Worm (Caenorhabditis elegans) whole organism, L1 larva: ENCODE data around the gene sel-11.
A peak's percentile ranks its signal among the peaks of the same experiment; 100 is the strongest.

Experiments
- C34B4.2 ChIP-seq: sonication (generic microtip); optimal IDR thresholded peaks from 2 replicates; lab custom pipeline; 2017; ENCODE audit warnings: mild to moderate bottlenecking, missing genetic modification characterization, missing compliant biosample characterization
- F16B12.6 ChIP-seq: fragments of 150-350 bp; optimal IDR thresholded peaks from 2 replicates; lab custom pipeline; 2014; ENCODE audit warnings: missing biosample characterization, missing genetic modification characterization
- Y116A8C.19 ChIP-seq: sonication (generic microtip); optimal IDR thresholded peaks from 2 replicates; lab custom pipeline; 2016; ENCODE audit warnings: missing compliant biosample characterization, missing genetic modification characterization, borderline replicate concordance
- ama-1 ChIP-seq: fragments of 150-350 bp; optimal IDR thresholded peaks from 2 replicates; lab custom pipeline; 2014
- ceh-63 ChIP-seq: fragments of 200-800 bp; sonication (Bioruptor generic); optimal IDR thresholded peaks from 2 replicates; lab custom pipeline; 2018; ENCODE audit warnings: mild to moderate bottlenecking, missing genetic modification characterization, missing compliant biosample characterization
- ceh-82 ChIP-seq, 3 experiments: fragments of 150-350 bp in 1 of 3; sonication (generic microtip) in 2 of 3; optimal IDR thresholded peaks; 2 replicates each; lab custom pipeline; 2014 to 2017; ENCODE audit warnings: missing biosample characterization in 3 of 3, missing genetic modification characterization in 3 of 3
- ceh-88 ChIP-seq: fragments of 200-800 bp; sonication (Bioruptor generic); IDR thresholded peaks from 2 replicates; pipeline ENCODE4 v1.3.6; 2022; ENCODE audit warnings: missing genetic modification characterization, missing compliant biosample characterization
- ceh-90 ChIP-seq: sonication (generic microtip); optimal IDR thresholded peaks from 2 replicates; lab custom pipeline; 2016; ENCODE audit warnings: missing genetic modification characterization, missing compliant biosample characterization
- efl-1 ChIP-seq, 4 experiments: fragments of 150-350 bp; optimal IDR thresholded peaks in 3 of 4; peaks in 1 of 4; 1 replicate in 1 of 4; 2 replicates in 3 of 4; lab custom pipeline; 2014; ENCODE audit warnings: missing biosample characterization in 2 of 4, missing genetic modification characterization in 2 of 4, missing genetic modification reagents in 2 of 4
- efl-3 ChIP-seq: fragments of 200-800 bp; sonication (Bioruptor generic); optimal IDR thresholded peaks from 2 replicates; lab custom pipeline; 2018; ENCODE audit warnings: mild to moderate bottlenecking, missing genetic modification characterization, missing compliant biosample characterization
- elt-2 ChIP-seq: sonication (generic microtip); optimal IDR thresholded peaks from 2 replicates; lab custom pipeline; 2016; ENCODE audit warnings: missing genetic modification characterization, mild to moderate bottlenecking, inconsistent platforms, missing compliant biosample characterization, missing genetic modification reagents
- fkh-10 ChIP-seq: sonication (generic microtip); optimal IDR thresholded peaks from 2 replicates; lab custom pipeline; 2017; ENCODE audit warnings: missing biosample characterization, missing genetic modification reagents, missing genetic modification characterization
- fkh-4 ChIP-seq: sonication (generic microtip); optimal IDR thresholded peaks from 2 replicates; lab custom pipeline; 2016; ENCODE audit warnings: missing compliant biosample characterization, missing genetic modification characterization, borderline replicate concordance
- fos-1 ChIP-seq: fragments of 150-350 bp; optimal IDR thresholded peaks from 2 replicates; lab custom pipeline; 2014; ENCODE audit warnings: missing biosample characterization, missing genetic modification characterization
- irx-1 ChIP-seq: sonication (generic microtip); optimal IDR thresholded peaks from 2 replicates; lab custom pipeline; 2016; ENCODE audit warnings: missing genetic modification characterization, missing compliant biosample characterization
- lin-15B ChIP-seq: fragments of 150-350 bp; sonication (generic microtip); optimal IDR thresholded peaks from 3 replicates; lab custom pipeline; 2014; ENCODE audit warnings: missing biosample characterization, missing genetic modification characterization
- lin-35 ChIP-seq, 2 experiments: fragments of 150-350 bp; optimal IDR thresholded peaks; 2 replicates each; lab custom pipeline; 2014; ENCODE audit warnings: missing biosample characterization in 2 of 2, missing genetic modification characterization in 2 of 2, missing genetic modification reagents in 2 of 2
- lir-3 ChIP-seq: sonication (generic microtip); optimal IDR thresholded peaks from 2 replicates; lab custom pipeline; 2016; ENCODE audit warnings: mild to moderate bottlenecking, missing genetic modification characterization, moderate library complexity, missing compliant biosample characterization; ENCODE audit not compliant: poor library complexity
- mdl-1 ChIP-seq, 2 experiments: fragments of 150-350 bp; optimal IDR thresholded peaks; 2 replicates each; lab custom pipeline; 2014 to 2017; ENCODE audit warnings: missing biosample characterization in 2 of 2, missing genetic modification characterization in 2 of 2, inconsistent platforms in 1 of 2
- mef-2 ChIP-seq: fragments of 150-350 bp; optimal IDR thresholded peaks from 2 replicates; lab custom pipeline; 2014; ENCODE audit warnings: missing biosample characterization, missing genetic modification characterization
- nhr-11 ChIP-seq: fragments of 150-350 bp; optimal IDR thresholded peaks from 2 replicates; lab custom pipeline; 2014; ENCODE audit warnings: missing biosample characterization, missing genetic modification characterization
- nhr-19 ChIP-seq: fragments of 200-800 bp; sonication (Bioruptor generic); conservative IDR thresholded peaks from 2 replicates; pipeline ENCODE4 v1.3.6; 2022; ENCODE audit warnings: missing genetic modification characterization, missing compliant biosample characterization
- nhr-20 ChIP-seq: sonication (generic microtip); optimal IDR thresholded peaks from 2 replicates; lab custom pipeline; 2016; ENCODE audit warnings: mild to moderate bottlenecking, missing genetic modification characterization, missing compliant biosample characterization
- nhr-237 ChIP-seq: fragments of 150-350 bp; optimal IDR thresholded peaks from 2 replicates; lab custom pipeline; 2014; ENCODE audit warnings: missing biosample characterization, missing genetic modification characterization
- nhr-76 ChIP-seq: sonication (generic microtip); optimal IDR thresholded peaks from 2 replicates; lab custom pipeline; 2017; ENCODE audit warnings: missing biosample characterization, missing genetic modification characterization
- nhr-85 ChIP-seq: sonication (generic microtip); peaks from one replicate; lab custom pipeline; 2016; ENCODE audit warnings: missing genetic modification characterization, inconsistent platforms, missing compliant biosample characterization
- pax-3 ChIP-seq: fragments of 200-800 bp; sonication (Bioruptor generic); optimal IDR thresholded peaks from 2 replicates; lab custom pipeline; 2018; ENCODE audit warnings: mild to moderate bottlenecking, missing genetic modification characterization, moderate library complexity, missing compliant biosample characterization
- snpc-4 ChIP-seq: fragments of 150-350 bp; optimal IDR thresholded peaks from 2 replicates; lab custom pipeline; 2014; ENCODE audit warnings: missing biosample characterization, missing genetic modification characterization
- tbx-2 ChIP-seq: sonication (generic microtip); optimal IDR thresholded peaks from 2 replicates; lab custom pipeline; 2016; ENCODE audit warnings: missing genetic modification characterization, missing compliant biosample characterization
- tlp-1 ChIP-seq: fragments of 150-350 bp; optimal IDR thresholded peaks from 2 replicates; lab custom pipeline; 2014; ENCODE audit warnings: missing biosample characterization, missing genetic modification characterization
- unc-130 ChIP-seq: fragments of 150-350 bp; optimal IDR thresholded peaks from 2 replicates; lab custom pipeline; 2017; ENCODE audit warnings: missing biosample characterization, missing genetic modification characterization, inconsistent platforms
- unc-30 ChIP-seq: sonication (generic microtip); optimal IDR thresholded peaks from 2 replicates; lab custom pipeline; 2017; ENCODE audit warnings: missing biosample characterization, missing genetic modification characterization
- unc-86 ChIP-seq: sonication (generic microtip); optimal IDR thresholded peaks from 2 replicates; lab custom pipeline; 2016; ENCODE audit warnings: missing genetic modification characterization, missing compliant biosample characterization
- vab-15 ChIP-seq: sonication (generic microtip); optimal IDR thresholded peaks from 2 replicates; lab custom pipeline; 2017; ENCODE audit warnings: missing genotype, mild to moderate bottlenecking, missing genetic modification characterization, missing compliant biosample characterization
- ztf-11 ChIP-seq, 2 experiments: sonication (generic microtip); optimal IDR thresholded peaks; 2 replicates each; lab custom pipeline; 2016 to 2017; ENCODE audit warnings: missing genetic modification characterization in 2 of 2, missing biosample characterization in 1 of 2, missing compliant biosample characterization in 1 of 2

Gene sel-11

ce11 chrV:11767028-11767427, at the start of gene sel-11:
Gene sel-11, plus strand, starts transcription at chrV:11767328.
- TF ChIP-seq nhr-11 (no peak), ceh-88 (GFP tag; lab: Robert Waterston, UW) (no peak), Y116A8C.19 (tag; lab: Kevin White, UChicago) (no peak), C34B4.2 (tag; lab: Kevin White, UChicago) (no peak), irx-1 (tag; lab: Kevin White, UChicago) (no peak), nhr-20 (tag; lab: Kevin White, UChicago) (no peak), fkh-10 (no peak), unc-86 (tag; lab: Kevin White, UChicago) (no peak), mdl-1 (tag; optimal IDR thresholded peaks at IDR 0.05; lab: Kevin White, UChicago) (no peak), lir-3 (tag; lab: Kevin White, UChicago) (no peak), fkh-4 (tag; lab: Kevin White, UChicago) (no peak), unc-130 (no peak)

DNA sequence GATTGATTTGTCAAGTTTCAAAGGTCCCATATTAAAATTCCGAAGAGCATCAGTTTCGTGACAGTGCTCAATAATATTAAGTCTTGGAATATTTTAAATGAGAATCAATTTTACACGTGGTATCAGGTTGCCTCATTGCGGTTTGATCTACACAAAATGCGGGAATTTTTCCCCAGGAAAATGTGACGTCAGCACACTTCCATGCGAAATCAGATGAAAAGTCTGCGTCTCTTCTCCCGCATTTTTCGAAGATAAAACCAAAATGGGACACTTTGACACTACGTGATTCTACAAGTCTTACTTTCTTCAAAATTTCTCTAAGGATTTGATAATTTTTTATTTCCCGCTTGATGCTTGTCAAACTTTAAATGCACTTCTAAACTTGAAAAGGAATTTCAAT, 44.3 kb upstream of the sel-11 start:
- TF ChIP-seq ceh-82 (tag; optimal IDR thresholded peaks at IDR 0.05; lab: Kevin White, UChicago) (no peak), efl-1 (optimal IDR thresholded peaks at IDR 0.05; lab: Kevin White, UChicago) (no peak), efl-1 (GFP tag; optimal IDR thresholded peaks at IDR 0.05 in 1 of 2; lab: Kevin White, UChicago) (peak in 1 of 2 experiments; percentile 68), nhr-19 (no peak), nhr-237 (tag; lab: Kevin White, UChicago) (no peak), Y116A8C.19 (tag; lab: Kevin White, UChicago) (no peak), mef-2 (tag; lab: Kevin White, UChicago) (no peak)

ce11 chrV:11725971-11726370, 41.2 kb upstream of the sel-11 start, which contains the start of gene daf-11:
Gene daf-11, minus strand, starts transcription at chrV:11726071.
- no peak for TF ChIP-seq ceh-63 (GFP tag; lab: Kevin White, UChicago)
- no peak for TF ChIP-seq tbx-2 (tag; lab: Kevin White, UChicago)
- TF ChIP-seq ceh-88 (GFP tag; lab: Robert Waterston, UW): no peak
- no peak for TF ChIP-seq unc-130
- no peak for TF ChIP-seq ama-1 (lab: Kevin White, UChicago)
- TF ChIP-seq irx-1 (tag; lab: Kevin White, UChicago): no peak
- no peak for TF ChIP-seq mdl-1 (tag; optimal IDR thresholded peaks at IDR 0.05; lab: Kevin White, UChicago)
- TF ChIP-seq lin-35 (GFP tag; optimal IDR thresholded peaks at IDR 0.05; lab: Kevin White, UChicago): no peak
- TF ChIP-seq tlp-1 (tag; lab: Kevin White, UChicago): no peak
- no peak for TF ChIP-seq elt-2
- no peak for TF ChIP-seq snpc-4
- no peak for TF ChIP-seq vab-15 (tag; lab: Kevin White, UChicago)
- no peak for TF ChIP-seq fos-1 (tag; lab: Kevin White, UChicago)
- no peak for TF ChIP-seq ceh-90 (tag; lab: Kevin White, UChicago)

- TF ChIP-seq F16B12.6 (tag; lab: Kevin White, UChicago): no peak
- no peak for TF ChIP-seq efl-3 (GFP tag; lab: Kevin White, UChicago)
- no peak for TF ChIP-seq snpc-4
- TF ChIP-seq lin-15B: no peak
- TF ChIP-seq nhr-85: no peak
- no peak for TF ChIP-seq nhr-76 (tag; lab: Kevin White, UChicago)
- TF ChIP-seq tbx-2 (tag; lab: Kevin White, UChicago): no peak
- TF ChIP-seq pax-3 (tag; lab: Kevin White, UChicago): no peak
- no peak for TF ChIP-seq unc-30
- no peak for TF ChIP-seq elt-2
- no peak for TF ChIP-seq unc-130
- no peak for TF ChIP-seq irx-1 (tag; lab: Kevin White, UChicago)
- no peak for TF ChIP-seq ztf-11 (tag; optimal IDR thresholded peaks at IDR 0.05; lab: Kevin White, UChicago)
Measured at ce11 chrV:11730060-11730459, 37.1 kb upstream of the sel-11 start, which contains the start of gene rhr-2. Gene rhr-2, minus strand, starts transcription at chrV:11730160.
